Worm (Caenorhabditis elegans): ENCODE data around the gene epic-3.

DNA sequence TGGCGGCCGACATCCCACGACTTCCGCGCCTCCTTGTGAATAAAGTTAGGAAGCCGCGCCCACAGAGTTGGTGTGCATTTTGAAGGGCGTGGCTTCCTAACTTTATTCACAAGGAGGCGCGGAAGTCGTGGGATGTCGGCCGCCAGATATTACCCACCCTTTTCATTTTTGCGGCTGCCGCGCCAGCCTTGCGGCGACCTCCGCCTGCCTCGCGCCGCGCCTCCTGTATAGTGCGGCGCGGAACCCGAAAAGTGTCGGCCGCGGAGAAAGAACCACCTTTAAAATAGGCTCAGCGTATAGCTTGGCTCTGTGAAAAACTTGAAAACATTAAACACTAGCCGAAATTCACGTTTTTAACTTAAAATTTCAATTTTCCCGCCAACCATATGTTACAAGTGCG lies 39.3 kb upstream of the epic-3 start:
- TF ChIP-seq hlh-15 (tag; optimal IDR thresholded peaks at IDR 0.05) = no peak
- no peak for TF ChIP-seq ama-1 (optimal IDR thresholded peaks at IDR 0.05)
- no peak for TF ChIP-seq dmd-4 (tag; optimal IDR thresholded peaks at IDR 0.05; ENCODE audit: borderline replicate concordance)
- no peak for TF ChIP-seq ceh-31 (tag; optimal IDR thresholded peaks at IDR 0.05)
- TF ChIP-seq C38D4.7 (GFP tag; optimal IDR thresholded peaks at IDR 0.05) = no peak
- no peak for TF ChIP-seq ets-4 (tag; optimal IDR thresholded peaks at IDR 0.05)
